Fruit fly (Drosophila melanogaster) whole organism, embryonic: ENCODE data around the gene Ptx1.

Experiments
- B-H2 ChIP-seq: fragments of 200-800 bp; sonication (Bioruptor generic); optimal IDR thresholded peaks from 2 replicates; lab custom pipeline; 2018; ENCODE audit warnings: missing biosample characterization, mild to moderate bottlenecking, missing genetic modification characterization
- CG10147 ChIP-seq: fragments of 200-800 bp; sonication (Bioruptor generic); optimal IDR thresholded peaks from 2 replicates; lab custom pipeline; 2019; ENCODE audit warnings: missing biosample characterization, mild to moderate bottlenecking, missing genetic modification characterization, moderate library complexity
- CG10209 ChIP-seq: fragments of 200-800 bp; sonication (Bioruptor generic); optimal IDR thresholded peaks from 3 replicates; lab custom pipeline; 2017; ENCODE audit warnings: missing biosample characterization, mild to moderate bottlenecking, missing genetic modification characterization, missing genetic modification reagents
- CG10654 ChIP-seq: fragments of 200-800 bp; sonication (Bioruptor generic); optimal IDR thresholded peaks from 2 replicates; lab custom pipeline; 2016; ENCODE audit warnings: missing biosample characterization, missing genetic modification characterization
- CG11247 ChIP-seq: fragments of 200-800 bp; sonication (Bioruptor generic); IDR thresholded peaks from 2 replicates; pipeline ENCODE4 v1.3.6; 2022; ENCODE audit warnings: missing biosample characterization, missing genetic modification characterization
- CG11456 ChIP-seq: fragments of 200-800 bp; sonication (Bioruptor generic); IDR thresholded peaks from 3 replicates; pipeline ENCODE4 v1.3.6; 2022; ENCODE audit warnings: missing biosample characterization, missing genetic modification characterization
- CG12071 ChIP-seq: fragments of 200-800 bp; sonication (Bioruptor generic); optimal IDR thresholded peaks from 3 replicates; lab custom pipeline; 2018; ENCODE audit warnings: missing biosample characterization, mild to moderate bottlenecking, missing genetic modification characterization
- CG13775 ChIP-seq: fragments of 200-800 bp; sonication (Bioruptor generic); optimal IDR thresholded peaks from 3 replicates; lab custom pipeline; 2017; ENCODE audit warnings: missing biosample characterization, mild to moderate bottlenecking, missing genetic modification characterization
- CG15073 ChIP-seq: fragments of 200-800 bp; sonication (Bioruptor generic); optimal IDR thresholded peaks from 2 replicates; lab custom pipeline; 2016; ENCODE audit warnings: missing biosample characterization, missing genetic modification characterization
- CG18599 ChIP-seq: fragments of 200-800 bp; sonication (Bioruptor generic); optimal IDR thresholded peaks from 3 replicates; lab custom pipeline; 2017; ENCODE audit warnings: missing biosample characterization, missing genetic modification characterization, mild to moderate bottlenecking, moderate library complexity, missing genetic modification reagents
- CG2120 ChIP-seq: fragments of 200-800 bp; sonication (Bioruptor generic); optimal IDR thresholded peaks from 3 replicates; lab custom pipeline; 2016; ENCODE audit warnings: missing biosample characterization, missing genetic modification characterization
- CG31388 ChIP-seq: fragments of 200-800 bp; sonication (Bioruptor generic); optimal IDR thresholded peaks from 2 replicates; lab custom pipeline; 2016; ENCODE audit warnings: missing biosample characterization, missing genetic modification characterization
- CG7271 ChIP-seq: fragments of 200-800 bp; sonication (Bioruptor generic); optimal IDR thresholded peaks from 2 replicates; lab custom pipeline; 2018; ENCODE audit warnings: missing biosample characterization, mild to moderate bottlenecking, missing genetic modification characterization, moderate library complexity
- CG7786 ChIP-seq: fragments of 200-800 bp; sonication (Bioruptor generic); optimal IDR thresholded peaks from 2 replicates; lab custom pipeline; 2016; ENCODE audit warnings: missing biosample characterization, missing genetic modification characterization
- CG8089 ChIP-seq: fragments of 200-800 bp; sonication (Bioruptor generic); optimal IDR thresholded peaks from 3 replicates; lab custom pipeline; 2016; ENCODE audit warnings: missing biosample characterization, missing genetic modification characterization
- D19B ChIP-seq: fragments of 200-800 bp; sonication (Bioruptor generic); optimal IDR thresholded peaks from 2 replicates; lab custom pipeline; 2017; ENCODE audit warnings: missing biosample characterization, mild to moderate bottlenecking, missing genetic modification characterization
- Deaf1 ChIP-seq: fragments of 200-800 bp; optimal IDR thresholded peaks from 3 replicates; lab custom pipeline; 2019; ENCODE audit warnings: missing biosample characterization, mild to moderate bottlenecking, missing genetic modification characterization, moderate library complexity
- Dp ChIP-seq: fragments of 200-800 bp; sonication (Bioruptor generic); optimal IDR thresholded peaks from 2 replicates; lab custom pipeline; 2018; ENCODE audit warnings: missing biosample characterization, mild to moderate bottlenecking, missing genetic modification characterization, moderate library complexity
- Drgx ChIP-seq: fragments of 200-800 bp; sonication (Bioruptor generic); IDR thresholded peaks from 2 replicates; pipeline ENCODE4 v1.3.6; 2022; ENCODE audit warnings: missing biosample characterization, missing genetic modification characterization
- Mes4 ChIP-seq: fragments of 200-800 bp; sonication (Bioruptor generic); optimal IDR thresholded peaks from 2 replicates; lab custom pipeline; 2016; ENCODE audit warnings: missing biosample characterization, missing genetic modification characterization
- Oli ChIP-seq: fragments of 200-800 bp; sonication (Bioruptor generic); optimal IDR thresholded peaks from 2 replicates; lab custom pipeline; 2018; ENCODE audit warnings: missing biosample characterization, mild to moderate bottlenecking, missing genetic modification characterization, moderate library complexity
- Sry-δ ChIP-seq: fragments of 200-800 bp; sonication (Bioruptor generic); optimal IDR thresholded peaks from 2 replicates; lab custom pipeline; 2016; ENCODE audit warnings: missing biosample characterization, missing genetic modification characterization
- abd-A ChIP-seq: fragments of 200-800 bp; sonication (Bioruptor generic); optimal IDR thresholded peaks from 3 replicates; lab custom pipeline; 2019; ENCODE audit warnings: missing biosample characterization, mild to moderate bottlenecking, missing genetic modification characterization, moderate library complexity
- cg ChIP-seq: fragments of 200-800 bp; sonication (Bioruptor generic); optimal IDR thresholded peaks from 3 replicates; lab custom pipeline; 2019; ENCODE audit warnings: missing biosample characterization, mild to moderate bottlenecking, missing genetic modification characterization, moderate library complexity
- chif ChIP-seq, 2 experiments: fragments of 200-800 bp; sonication (Bioruptor generic); optimal IDR thresholded peaks; 3 replicates each; lab custom pipeline; 2016; ENCODE audit warnings: missing biosample characterization in 2 of 2, missing genetic modification characterization in 2 of 2
- chinmo ChIP-seq: fragments of 200-800 bp; sonication (Bioruptor generic); IDR thresholded peaks from 4 replicates; pipeline ENCODE4 v1.3.6; 2022; ENCODE audit warnings: missing biosample characterization, missing genetic modification characterization; ENCODE audit not compliant: partially characterized antibody
- ci ChIP-seq: fragments of 200-800 bp; sonication (Bioruptor generic); IDR thresholded peaks from 3 replicates; pipeline ENCODE4 v1.3.6; 2022; ENCODE audit warnings: missing biosample characterization, missing genetic modification characterization
- exex ChIP-seq: fragments of 200-800 bp; sonication (Bioruptor generic); optimal IDR thresholded peaks from 4 replicates; lab custom pipeline; 2018; ENCODE audit warnings: missing biosample characterization, mild to moderate bottlenecking, missing genetic modification characterization, moderate library complexity
- gce ChIP-seq: fragments of 200-800 bp; sonication (Bioruptor generic); IDR thresholded peaks from 3 replicates; pipeline ENCODE4 v1.3.6; 2022; ENCODE audit warnings: missing biosample characterization, missing genetic modification characterization
- ham ChIP-seq: fragments of 200-800 bp; sonication (Bioruptor generic); IDR thresholded peaks from 2 replicates; pipeline ENCODE4 v1.3.6; 2022; ENCODE audit warnings: missing biosample characterization, missing genetic modification characterization
- klu ChIP-seq: fragments of 200-800 bp; sonication (Bioruptor generic); IDR thresholded peaks from 2 replicates; pipeline ENCODE4 v1.3.6; 2022; ENCODE audit warnings: missing biosample characterization, missing genetic modification characterization
- lilli ChIP-seq: fragments of 200-800 bp; sonication (Bioruptor generic); optimal IDR thresholded peaks from 3 replicates; lab custom pipeline; 2016; ENCODE audit warnings: missing biosample characterization, missing genetic modification characterization
- mld ChIP-seq: fragments of 200-800 bp; sonication (Bioruptor generic); IDR thresholded peaks from 3 replicates; pipeline ENCODE4 v1.3.6; 2022; ENCODE audit warnings: missing biosample characterization, missing genetic modification characterization; ENCODE audit not compliant: partially characterized antibody
- nmo ChIP-seq: fragments of 200-800 bp; sonication (Bioruptor generic); optimal IDR thresholded peaks from 2 replicates; lab custom pipeline; 2018; ENCODE audit warnings: missing biosample characterization, mild to moderate bottlenecking, missing genetic modification characterization, moderate library complexity
- pfk ChIP-seq: fragments of 200-800 bp; sonication (Bioruptor generic); optimal IDR thresholded peaks from 2 replicates; lab custom pipeline; 2018; ENCODE audit warnings: missing biosample characterization, mild to moderate bottlenecking, missing genetic modification characterization, moderate library complexity
- pum ChIP-seq: fragments of 200-800 bp; sonication (Bioruptor generic); optimal IDR thresholded peaks from 2 replicates; lab custom pipeline; 2016; ENCODE audit warnings: missing biosample characterization, missing genetic modification characterization
- schlank ChIP-seq: fragments of 200-800 bp; sonication (Bioruptor generic); optimal IDR thresholded peaks from 2 replicates; lab custom pipeline; 2018; ENCODE audit warnings: missing biosample characterization, mild to moderate bottlenecking, missing genetic modification characterization
- ssp ChIP-seq: fragments of 200-800 bp; sonication (Bioruptor generic); IDR thresholded peaks from 2 replicates; pipeline ENCODE4 v1.3.6; 2022; ENCODE audit warnings: missing biosample characterization, missing genetic modification characterization
- sug ChIP-seq: fragments of 200-800 bp; optimal IDR thresholded peaks from 2 replicates; lab custom pipeline; 2019; ENCODE audit warnings: missing biosample characterization, mild to moderate bottlenecking, missing genetic modification characterization, moderate library complexity
- toy ChIP-seq: fragments of 200-800 bp; sonication (Bioruptor generic); IDR thresholded peaks from 2 replicates; pipeline ENCODE4 v1.3.6; 2022; ENCODE audit warnings: missing biosample characterization, missing genetic modification characterization
- wek ChIP-seq: fragments of 200-800 bp; sonication (Bioruptor generic); optimal IDR thresholded peaks from 3 replicates; lab custom pipeline; 2018; ENCODE audit warnings: missing biosample characterization, mild to moderate bottlenecking, missing genetic modification characterization, moderate library complexity

The Ptx1 gene

dm6 chr3R:30888550-30889259 lies 23.8 kb upstream of the Ptx1 start, which contains the start of gene Sap-r (continued):
- TF ChIP-seq pfk (no peak), CG7786 (GFP tag; lab: Kevin White, UChicago) (no peak), exex (tag; lab: Kevin White, UChicago) (peak; percentile 11), CG2120 (GFP tag; lab: Kevin White, UChicago) (peak; percentile 31), schlank (tag; lab: Kevin White, UChicago) (no peak), CG7271 (tag; lab: Kevin White, UChicago) (no peak), B-H2 (GFP tag; lab: Kevin White, UChicago) (peak; percentile 52), CG10147 (peak; percentile 23), Oli (no peak), klu (no peak), D19B (GFP tag; lab: Kevin White, UChicago) (no peak), sug (tag; lab: Kevin White, UChicago) (peak; percentile 40), lilli (no peak), mld (GFP tag; lab: Robert Waterston, UW) (no peak), CG10654 (GFP tag; lab: Kevin White, UChicago) (no peak), CG11247 (GFP tag; lab: Robert Waterston, UW) (no peak), wek (GFP tag; lab: Kevin White, UChicago) (no peak), CG15073 (GFP tag; lab: Kevin White, UChicago) (no peak), abd-A (tag; lab: Kevin White, UChicago) (peak; percentile 91), CG8089 (GFP tag; lab: Kevin White, UChicago) (no peak), gce (no peak), Sry-δ (GFP tag; lab: Kevin White, UChicago) (peak; percentile 77), toy (no peak), chif (GFP tag; optimal IDR thresholded peaks at IDR 0.05; lab: Kevin White, UChicago) (no peak), ssp (GFP tag; lab: Robert Waterston, UW) (no peak), nmo (GFP tag; lab: Kevin White, UChicago) (peak; percentile 65), Dp (GFP tag; lab: Kevin White, UChicago) (peak; percentile 54), CG12071 (GFP tag; lab: Kevin White, UChicago) (no peak), CG10209 (GFP tag; lab: Kevin White, UChicago) (no peak), pum (no peak), CG18599 (GFP tag; lab: Kevin White, UChicago) (no peak), CG13775 (GFP tag; lab: Kevin White, UChicago) (no peak)

- TF ChIP-seq Drgx (GFP tag; lab: Robert Waterston, UW) (peak; percentile 67), CG11456 (GFP tag; lab: Robert Waterston, UW) (0 out of 3 replicates have a peak, but pooled peaks have one; percentile 32), ci (GFP tag; lab: Robert Waterston, UW) (0 out of 3 replicates have a peak, but pooled peaks have one; percentile 12), ham (GFP tag; lab: Robert Waterston, UW) (no peak), CG2120 (GFP tag; lab: Kevin White, UChicago) (no peak)
These were observed 22.5 kb upstream of the Ptx1 start for dm6 chr3R:30890045-30890444.

DNA sequence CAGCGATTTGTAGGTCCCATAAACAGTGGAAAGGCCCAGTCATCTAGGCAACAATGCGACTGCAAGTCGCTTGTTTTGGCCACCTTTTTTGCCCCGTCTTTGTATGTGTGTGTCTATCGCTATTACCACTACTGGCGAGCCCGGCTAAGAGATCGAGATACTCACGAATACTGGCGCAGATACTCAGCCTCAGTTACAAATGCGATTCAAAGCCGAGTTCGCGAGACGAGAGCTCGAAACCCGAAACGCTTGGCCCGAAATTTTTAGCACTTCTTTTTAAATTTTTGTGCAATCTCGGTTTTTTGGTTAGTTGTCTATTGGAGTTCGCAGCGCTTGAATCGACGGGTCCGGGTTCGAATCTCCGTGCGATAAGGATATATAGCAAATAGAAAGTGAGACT lies 18.8 kb upstream of the Ptx1 start, which contains the start of gene Cyp4c3:
Cyp4c3 (plus strand) TSS at position 301 of the 400 bp plus-strand sequence.
- TF ChIP-seq chinmo (GFP tag; lab: Robert Waterston, UW), result 0 out of 4 replicates have a peak, but pooled peaks have one; percentile 64
- TF ChIP-seq Deaf1 (tag; lab: Kevin White, UChicago), result peak; percentile 44
- TF ChIP-seq CG31388 (GFP tag; lab: Kevin White, UChicago), result no peak
- TF ChIP-seq Mes4 (GFP tag; lab: Kevin White, UChicago), result no peak
- TF ChIP-seq cg, result peak; percentile 20
